Worm (Caenorhabditis elegans) whole organism, L4 larva: Measurements from ENCODE around the gene rcan-1.
A peak's percentile ranks its signal among the peaks of the same experiment; 100 is the strongest.

Experiments used
- Y48G9A.11 ChIP-seq: fragments of 200-800 bp; sonication (Bioruptor generic); IDR thresholded peaks from 2 replicates; pipeline ENCODE4 v1.3.6; 2022; ENCODE audit warnings: missing genetic modification reagents, missing genetic modification characterization, missing compliant biosample characterization
- ama-1 ChIP-seq: fragments of 150-350 bp; optimal IDR thresholded peaks from 2 replicates; lab custom pipeline; 2014; ENCODE audit warnings: inconsistent platforms, mixed read lengths
- ceh-28 ChIP-seq: fragments of 150-350 bp; optimal IDR thresholded peaks from 2 replicates; lab custom pipeline; 2014; ENCODE audit warnings: missing biosample characterization, missing genetic modification reagents, missing genetic modification characterization
- lin-29 ChIP-seq: fragments of 200-800 bp; sonication (Bioruptor generic); IDR thresholded peaks from 2 replicates; pipeline ENCODE4 v1.3.6; 2022; ENCODE audit warnings: missing genetic modification reagents, missing genetic modification characterization, missing compliant biosample characterization
- lin-39 ChIP-seq: fragments of 150-350 bp; optimal IDR thresholded peaks from 2 replicates; lab custom pipeline; 2014; ENCODE audit warnings: missing biosample characterization, missing genetic modification reagents, missing genetic modification characterization
- mdt-29 ChIP-seq: fragments of 200-800 bp; sonication (Bioruptor generic); IDR thresholded peaks from 2 replicates; pipeline ENCODE4 v1.3.6; 2022; ENCODE audit warnings: missing genetic modification reagents, missing genetic modification characterization, missing compliant biosample characterization
- mes-2 ChIP-seq: sonication (generic microtip); optimal IDR thresholded peaks from 2 replicates; lab custom pipeline; 2016; ENCODE audit warnings: missing genotype, mild to moderate bottlenecking, missing genetic modification characterization, missing compliant biosample characterization; ENCODE audit not compliant: poor library complexity, severe bottlenecking
- nhr-237 ChIP-seq: sonication (generic microtip); optimal IDR thresholded peaks from 2 replicates; lab custom pipeline; 2017; ENCODE audit warnings: missing biosample characterization, missing genetic modification characterization
- nhr-6 ChIP-seq: fragments of 150-350 bp; optimal IDR thresholded peaks from 2 replicates; lab custom pipeline; 2014; ENCODE audit warnings: missing biosample characterization, missing genetic modification characterization
- nhr-77 ChIP-seq: fragments of 150-350 bp; optimal IDR thresholded peaks from 2 replicates; lab custom pipeline; 2014; ENCODE audit warnings: missing biosample characterization, missing genetic modification characterization
- ztf-11 ChIP-seq: fragments of 150-350 bp; optimal IDR thresholded peaks from 2 replicates; lab custom pipeline; 2014; ENCODE audit warnings: missing biosample characterization, missing genetic modification characterization

ce11 chrIII:5706077-5706627 lies 22.3 kb upstream of the rcan-1 start, which contains the start of gene rpl-23:
- TF ChIP-seq ama-1: peak; percentile 77
- TF ChIP-seq nhr-6: peak; percentile 73
- TF ChIP-seq nhr-77 (tag; lab: Kevin White, UChicago): peak; percentile 96
- TF ChIP-seq lin-39: no peak
- peak; percentile 92 for TF ChIP-seq mes-2 (tag; lab: Kevin White, UChicago)
- no peak for TF ChIP-seq ztf-11 (tag; lab: Kevin White, UChicago)
- TF ChIP-seq ceh-28 (tag; lab: Kevin White, UChicago): peak; percentile 85
- no peak for TF ChIP-seq lin-29 (GFP tag; lab: Robert Waterston, UW)
- peak; percentile 35; the same call in 1 of the 2 replicates for TF ChIP-seq Y48G9A.11
- no peak for TF ChIP-seq mdt-29 (GFP tag; lab: Robert Waterston, UW)
- TF ChIP-seq nhr-237: no peak
